Worm (Caenorhabditis elegans) whole organism, L3 larva: ENCODE results near the gene fbxa-152.

Source experiments
- R02D3.7 ChIP-seq: fragments of 150-350 bp; optimal IDR thresholded peaks from 2 replicates; lab custom pipeline; 2014; ENCODE audit warnings: missing biosample characterization, missing genetic modification characterization
- aly-2 ChIP-seq: fragments of 150-350 bp; optimal IDR thresholded peaks from 2 replicates; lab custom pipeline; 2014; ENCODE audit warnings: missing biosample characterization, missing genetic modification characterization
- ama-1 ChIP-seq: fragments of 150-350 bp; optimal IDR thresholded peaks from 2 replicates; lab custom pipeline; 2018
- ceh-28 ChIP-seq: fragments of 150-350 bp; optimal IDR thresholded peaks from 2 replicates; lab custom pipeline; 2014; ENCODE audit warnings: missing biosample characterization, missing genetic modification reagents, missing genetic modification characterization
- ceh-82 ChIP-seq: fragments of 150-350 bp; optimal IDR thresholded peaks from 2 replicates; lab custom pipeline; 2014; ENCODE audit warnings: missing biosample characterization, missing genetic modification characterization
- ceh-9 ChIP-seq: sonication (generic microtip); optimal IDR thresholded peaks from 2 replicates; lab custom pipeline; 2018; ENCODE audit warnings: missing biosample characterization, missing genetic modification characterization
- elt-2 ChIP-seq: sonication (generic microtip); optimal IDR thresholded peaks from 2 replicates; lab custom pipeline; 2016; ENCODE audit warnings: missing genetic modification reagents, mild to moderate bottlenecking, missing genetic modification characterization, missing compliant biosample characterization
- hmg-11 ChIP-seq: sonication (generic microtip); optimal IDR thresholded peaks from 2 replicates; lab custom pipeline; 2016; ENCODE audit warnings: missing genetic modification characterization, missing compliant biosample characterization
- lin-15B ChIP-seq: fragments of 150-350 bp; optimal IDR thresholded peaks from 2 replicates; lab custom pipeline; 2014; ENCODE audit warnings: missing biosample characterization, missing genetic modification characterization
- lin-39 ChIP-seq: fragments of 150-350 bp; optimal IDR thresholded peaks from 2 replicates; lab custom pipeline; 2018; ENCODE audit warnings: missing biosample characterization, missing genetic modification reagents, missing genetic modification characterization
- lsy-12 ChIP-seq: sonication (generic microtip); optimal IDR thresholded peaks from 2 replicates; lab custom pipeline; 2016; ENCODE audit warnings: mild to moderate bottlenecking, missing genetic modification characterization, missing compliant biosample characterization
- mdl-1 ChIP-seq: fragments of 150-350 bp; optimal IDR thresholded peaks from 2 replicates; lab custom pipeline; 2014; ENCODE audit warnings: missing biosample characterization, missing genetic modification characterization
- nfya-1 ChIP-seq: sonication (generic microtip); optimal IDR thresholded peaks from 2 replicates; lab custom pipeline; 2017; ENCODE audit warnings: missing genetic modification characterization, mild to moderate bottlenecking, missing compliant biosample characterization, antibody characterized with exemption, moderate library complexity; ENCODE audit not compliant: insufficient read depth
- nhr-11 ChIP-seq: fragments of 150-350 bp; optimal IDR thresholded peaks from 2 replicates; lab custom pipeline; 2014; ENCODE audit warnings: missing biosample characterization, missing genetic modification characterization
- nhr-23 ChIP-seq: fragments of 150-350 bp; optimal IDR thresholded peaks from 2 replicates; lab custom pipeline; 2014; ENCODE audit warnings: missing biosample characterization, missing genetic modification reagents, missing genetic modification characterization
- nhr-43 ChIP-seq: sonication (generic microtip); optimal IDR thresholded peaks from 2 replicates; lab custom pipeline; 2016; ENCODE audit warnings: mild to moderate bottlenecking, missing genetic modification characterization, missing compliant biosample characterization; ENCODE audit not compliant: poor library complexity, severe bottlenecking
- nhr-76 ChIP-seq: fragments of 150-350 bp; sonication (generic microtip); optimal IDR thresholded peaks from 5 replicates; lab custom pipeline; 2014; ENCODE audit warnings: missing biosample characterization, missing genetic modification characterization
- pha-4 ChIP-seq: fragments of 150-350 bp; optimal IDR thresholded peaks from 2 replicates; lab custom pipeline; 2014; ENCODE audit warnings: missing biosample characterization, missing genetic modification reagents, missing genetic modification characterization
- pqm-1 ChIP-seq: fragments of 150-350 bp; optimal IDR thresholded peaks from 2 replicates; lab custom pipeline; 2017; ENCODE audit warnings: missing biosample characterization, missing genetic modification characterization, inconsistent platforms
- sea-2 ChIP-seq: fragments of 150-350 bp; sonication (generic microtip); optimal IDR thresholded peaks from 4 replicates; lab custom pipeline; 2014; ENCODE audit warnings: missing biosample characterization, missing genetic modification reagents, missing genetic modification characterization
- unc-39 ChIP-seq: sonication (generic microtip); optimal IDR thresholded peaks from 4 replicates; lab custom pipeline; 2017; ENCODE audit warnings: missing biosample characterization, missing genetic modification characterization
- ztf-11 ChIP-seq: fragments of 150-350 bp; optimal IDR thresholded peaks from 2 replicates; lab custom pipeline; 2014; ENCODE audit warnings: missing biosample characterization, missing genetic modification characterization

Gene fbxa-152

ce11 chrV:15590183-15590667 is 11.9 kb downstream of the fbxa-152 start, which contains the start of gene F28F8.7:
TSS of gene F28F8.7 (minus strand) at chrV:15590617.
- TF ChIP-seq lin-15B: peak; percentile 51
- TF ChIP-seq lsy-12: peak; percentile 51
- TF ChIP-seq pqm-1 (tag; lab: Kevin White, UChicago): peak; percentile 25
- peak; percentile 2 for TF ChIP-seq nhr-11 (tag; lab: Kevin White, UChicago)
- TF ChIP-seq nhr-43 (tag; lab: Kevin White, UChicago): peak; percentile 19
- TF ChIP-seq R02D3.7 (tag; lab: Kevin White, UChicago): peak; percentile 60
- TF ChIP-seq elt-2 (tag; lab: Kevin White, UChicago): peak; percentile 86

- TF ChIP-seq nfya-1 (tag; lab: Kevin White, UChicago): peak; percentile 54
These were observed 20.7 kb downstream of the fbxa-152 start for ce11 chrV:15581440-15581839.

DNA sequence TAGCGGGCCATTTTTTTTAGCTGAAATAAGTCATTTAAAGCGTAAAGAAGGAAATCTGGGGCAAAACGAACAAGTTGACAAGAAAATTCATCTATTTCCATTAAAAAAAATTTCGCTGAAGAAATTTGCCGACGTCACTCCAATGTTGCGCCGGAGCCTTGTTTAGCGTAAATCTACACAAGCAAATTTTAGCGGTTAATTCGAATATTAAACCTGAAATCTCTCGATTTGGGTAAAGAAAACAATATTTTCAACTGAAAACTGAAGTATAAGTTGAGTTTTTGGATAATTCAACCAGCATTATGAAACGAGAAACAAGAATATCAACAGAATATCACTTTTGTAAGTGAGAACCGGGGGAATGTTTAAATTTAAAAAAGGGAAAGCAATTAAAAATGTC is 23.8 kb downstream of the fbxa-152 start, which contains the start of gene F28F8.9:
F28F8.9 (minus strand) TSS at position 288 of the 400 bp plus-strand sequence.
- peak; percentile 67 for TF ChIP-seq lin-15B
- peak; percentile 19 for TF ChIP-seq nhr-43 (tag; lab: Kevin White, UChicago)
- TF ChIP-seq pqm-1 (tag; lab: Kevin White, UChicago): no peak
- TF ChIP-seq lin-39 (tag; lab: Kevin White, UChicago): peak; percentile 31
- peak; percentile 18 for TF ChIP-seq ama-1
- no peak for TF ChIP-seq ztf-11 (tag; lab: Kevin White, UChicago)
- peak; percentile 24 for TF ChIP-seq hmg-11 (tag; lab: Kevin White, UChicago)
- no peak for TF ChIP-seq unc-39 (tag; lab: Kevin White, UChicago)
- TF ChIP-seq nhr-23 (tag; lab: Kevin White, UChicago): peak; percentile 52
- TF ChIP-seq nfya-1 (tag; lab: Kevin White, UChicago): peak; percentile 56
- TF ChIP-seq ceh-28 (tag; lab: Kevin White, UChicago): no peak
- peak; percentile 68 for TF ChIP-seq pha-4 (tag; lab: Kevin White, UChicago)
- peak; percentile 91 for TF ChIP-seq R02D3.7 (tag; lab: Kevin White, UChicago)
- no peak for TF ChIP-seq mdl-1
- TF ChIP-seq nhr-76 (tag; lab: Kevin White, UChicago): no peak

DNA sequence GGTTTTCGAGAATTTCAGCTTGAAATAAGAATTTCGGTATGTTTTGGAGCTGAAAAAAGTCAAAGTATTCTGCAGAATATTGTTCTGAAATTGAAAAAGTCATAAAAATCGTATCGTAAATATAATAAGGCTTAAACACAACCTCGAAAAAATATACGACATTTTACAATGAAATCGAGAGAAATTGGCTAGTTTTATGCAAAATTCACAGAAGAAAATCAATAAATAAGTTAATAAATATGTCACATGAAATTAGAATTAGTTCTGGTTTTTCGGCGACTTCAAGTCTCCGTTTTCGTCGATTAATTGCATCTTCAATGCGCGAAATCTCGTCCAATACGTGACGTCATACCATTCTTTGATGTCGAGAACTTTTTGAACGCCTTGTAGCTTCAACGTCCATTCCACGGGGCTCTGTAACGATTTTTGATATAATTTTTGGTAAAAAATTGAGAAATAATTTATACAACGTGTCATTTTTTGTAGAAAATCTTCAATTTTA is 24.7 kb downstream of the fbxa-152 start, which contains the start of gene atx-3:
atx-3 (minus strand) TSS at position 51 of the 502 bp plus-strand sequence.
- TF ChIP-seq nhr-23 (tag; lab: Kevin White, UChicago) (peak; percentile 9), ceh-9 (tag; lab: Kevin White, UChicago) (no peak)
- TF ChIP-seq, all 47 proteins: peak for 1

- TF ChIP-seq ceh-82 (tag; lab: Kevin White, UChicago) (no peak), sea-2 (GFP tag; lab: Kevin White, UChicago) (no peak), R02D3.7 (tag; lab: Kevin White, UChicago) (no peak), aly-2 (tag; lab: Kevin White, UChicago) (no peak)
These were observed 26.8 kb downstream of the fbxa-152 start, which contains the start of gene mdt-28 for ce11 chrV:15575305-15575704. TSS of gene mdt-28 (minus strand) at chrV:15575405.

- TF ChIP-seq nfya-1 (tag; lab: Kevin White, UChicago) (peak; percentile 42), lin-39 (tag; lab: Kevin White, UChicago) (no peak)
These were observed 29.5 kb downstream of the fbxa-152 start, which contains the start of gene fbxa-94 for ce11 chrV:15572613-15573012. TSS of gene fbxa-94 (plus strand) at chrV:15572913.

DNA sequence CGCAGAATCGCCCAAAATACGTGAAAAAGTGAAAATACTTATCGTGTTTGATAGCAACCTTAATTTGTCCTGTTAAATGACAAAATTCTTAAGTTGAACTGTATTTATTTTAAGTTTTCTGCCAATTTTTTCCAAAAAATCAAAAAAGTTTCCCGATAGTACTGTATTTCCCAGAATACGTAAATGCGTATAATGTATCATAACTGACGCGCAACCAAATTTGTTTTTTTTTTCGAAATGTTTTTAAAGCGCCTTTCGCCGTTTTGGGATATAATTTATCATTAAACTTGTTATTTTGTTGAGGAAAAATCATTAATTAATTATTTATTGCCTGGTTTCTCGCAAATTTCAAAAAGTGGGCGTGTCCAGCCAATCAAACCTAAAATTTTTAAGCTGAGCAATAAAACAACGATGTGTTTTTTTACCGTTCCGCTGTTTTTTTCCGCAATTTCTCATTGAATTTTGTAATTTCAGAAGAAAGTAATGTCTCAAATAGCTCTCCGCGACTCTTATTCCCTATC is 31.1 kb downstream of the fbxa-152 start, which contains the start of gene fbxa-95:
fbxa-95 (plus strand) TSS at position 471 of the 521 bp plus-strand sequence.
- TF ChIP-seq mdl-1 (no peak), elt-2 (tag; lab: Kevin White, UChicago) (no peak), nfya-1 (tag; lab: Kevin White, UChicago) (peak; percentile 9)
